Worm (Caenorhabditis elegans) whole organism, late embryonic: ENCODE results near the gene R09A8.2.
A peak's percentile ranks its signal among the peaks of the same experiment; 100 is the strongest.

Experiments
- C08G9.2 ChIP-seq: sonication (generic microtip); optimal IDR thresholded peaks from 2 replicates; lab custom pipeline; 2016; ENCODE audit warnings: mild to moderate bottlenecking, missing genetic modification characterization, moderate library complexity, missing compliant biosample characterization
- C38D4.7 ChIP-seq: fragments of 200-800 bp; sonication (Bioruptor generic); optimal IDR thresholded peaks from 2 replicates; lab custom pipeline; 2018; ENCODE audit warnings: mild to moderate bottlenecking, missing genetic modification characterization, moderate library complexity, missing compliant biosample characterization
- F13H6.1 ChIP-seq: sonication (generic microtip); optimal IDR thresholded peaks from 2 replicates; lab custom pipeline; 2016; ENCODE audit warnings: missing genetic modification characterization, missing compliant biosample characterization
- K02D7.2 ChIP-seq: sonication (generic microtip); optimal IDR thresholded peaks from 2 replicates; lab custom pipeline; 2017; ENCODE audit warnings: mild to moderate bottlenecking, missing genetic modification characterization, missing compliant biosample characterization
- T23F11.4 ChIP-seq: fragments of 200-800 bp; sonication (Bioruptor generic); optimal IDR thresholded peaks from 2 replicates; lab custom pipeline; 2018; ENCODE audit warnings: mild to moderate bottlenecking, missing genetic modification characterization, missing compliant biosample characterization
- Y22D7AL.16 ChIP-seq: sonication (generic microtip); optimal IDR thresholded peaks from 2 replicates; lab custom pipeline; 2016; ENCODE audit warnings: missing genetic modification characterization, missing compliant biosample characterization
- ahr-1 ChIP-seq: sonication (generic microtip); optimal IDR thresholded peaks from 2 replicates; lab custom pipeline; 2016; ENCODE audit warnings: missing genetic modification characterization, missing compliant biosample characterization
- ama-1 ChIP-seq: fragments of 150-350 bp; optimal IDR thresholded peaks from 2 replicates; lab custom pipeline; 2014
- ceh-18 ChIP-seq: sonication (generic microtip); optimal IDR thresholded peaks from 2 replicates; lab custom pipeline; 2016; ENCODE audit warnings: missing genetic modification characterization, missing compliant biosample characterization
- ceh-19 ChIP-seq: fragments of 200-800 bp; sonication (Bioruptor generic); optimal IDR thresholded peaks from 2 replicates; lab custom pipeline; 2018; ENCODE audit warnings: mild to moderate bottlenecking, missing genetic modification characterization, missing compliant biosample characterization
- ceh-22 ChIP-seq: sonication (generic microtip); optimal IDR thresholded peaks from 2 replicates; lab custom pipeline; 2017; ENCODE audit warnings: missing biosample characterization, missing genetic modification characterization
- ceh-24 ChIP-seq: sonication (generic microtip); optimal IDR thresholded peaks from 2 replicates; lab custom pipeline; 2016; ENCODE audit warnings: mild to moderate bottlenecking, missing genetic modification characterization, missing compliant biosample characterization
- ceh-30 ChIP-seq: fragments of 150-350 bp; optimal IDR thresholded peaks from 2 replicates; lab custom pipeline; 2014; ENCODE audit warnings: missing biosample characterization, missing genetic modification characterization
- ceh-31 ChIP-seq: sonication (generic microtip); optimal IDR thresholded peaks from 2 replicates; lab custom pipeline; 2016; ENCODE audit warnings: missing genetic modification characterization, missing compliant biosample characterization
- ceh-34 ChIP-seq: sonication (generic microtip); optimal IDR thresholded peaks from 2 replicates; lab custom pipeline; 2016; ENCODE audit warnings: mild to moderate bottlenecking, missing genetic modification characterization, missing compliant biosample characterization
- ceh-45 ChIP-seq: fragments of 200-800 bp; sonication (Bioruptor generic); IDR thresholded peaks from 2 replicates; pipeline ENCODE4 v1.3.6; 2022; ENCODE audit warnings: missing genetic modification reagents, missing genetic modification characterization, missing compliant biosample characterization
- ceh-48 ChIP-seq: sonication (generic microtip); optimal IDR thresholded peaks from 2 replicates; lab custom pipeline; 2016; ENCODE audit warnings: missing genetic modification characterization, inconsistent platforms, missing compliant biosample characterization
- ceh-6 ChIP-seq: fragments of 200-800 bp; sonication (Bioruptor generic); optimal IDR thresholded peaks from 2 replicates; lab custom pipeline; 2018; ENCODE audit warnings: mild to moderate bottlenecking, missing genetic modification characterization, missing compliant biosample characterization
- ceh-9 ChIP-seq: sonication (generic microtip); optimal IDR thresholded peaks from 2 replicates; lab custom pipeline; 2016; ENCODE audit warnings: mild to moderate bottlenecking, missing genetic modification characterization, inconsistent platforms, missing compliant biosample characterization
- che-1 ChIP-seq: sonication (generic microtip); optimal IDR thresholded peaks from 2 replicates; lab custom pipeline; 2016; ENCODE audit warnings: mild to moderate bottlenecking, missing genetic modification characterization, missing compliant biosample characterization
- elt-2 ChIP-seq: sonication (generic microtip); optimal IDR thresholded peaks from 2 replicates; lab custom pipeline; 2016; ENCODE audit warnings: missing genetic modification reagents, missing genetic modification characterization, missing compliant biosample characterization
- elt-4 ChIP-seq: sonication (generic microtip); optimal IDR thresholded peaks from 2 replicates; lab custom pipeline; 2016; ENCODE audit warnings: missing genetic modification characterization, missing compliant biosample characterization
- eyg-1 ChIP-seq: sonication (generic microtip); optimal IDR thresholded peaks from 2 replicates; lab custom pipeline; 2016; ENCODE audit warnings: missing genotype, missing genetic modification characterization, missing compliant biosample characterization
- fax-1 ChIP-seq: sonication (generic microtip); optimal IDR thresholded peaks from 2 replicates; lab custom pipeline; 2016; ENCODE audit warnings: missing genotype, missing genetic modification characterization, missing compliant biosample characterization
- fkh-10 ChIP-seq: fragments of 150-350 bp; optimal IDR thresholded peaks from 2 replicates; lab custom pipeline; 2014; ENCODE audit warnings: missing biosample characterization, missing genetic modification reagents, missing genetic modification characterization
- fkh-6 ChIP-seq: sonication (generic microtip); optimal IDR thresholded peaks from 2 replicates; lab custom pipeline; 2016; ENCODE audit warnings: missing genetic modification characterization, missing compliant biosample characterization
- hlh-13 ChIP-seq: fragments of 200-800 bp; sonication (Bioruptor generic); optimal IDR thresholded peaks from 2 replicates; lab custom pipeline; 2018; ENCODE audit warnings: mild to moderate bottlenecking, missing genetic modification characterization, missing compliant biosample characterization
- hlh-15 ChIP-seq: sonication (generic microtip); optimal IDR thresholded peaks from 2 replicates; lab custom pipeline; 2016; ENCODE audit warnings: missing genetic modification characterization, missing compliant biosample characterization
- hlh-30 ChIP-seq: sonication (generic microtip); optimal IDR thresholded peaks from 2 replicates; lab custom pipeline; 2017; ENCODE audit warnings: antibody characterized with exemption, missing genetic modification characterization, missing compliant biosample characterization; ENCODE audit not compliant: insufficient read depth
- hlh-6 ChIP-seq: sonication (generic microtip); optimal IDR thresholded peaks from 2 replicates; lab custom pipeline; 2016; ENCODE audit warnings: missing genotype, missing genetic modification characterization, missing compliant biosample characterization
- hlh-8 ChIP-seq: sonication (generic microtip); optimal IDR thresholded peaks from 2 replicates; lab custom pipeline; 2016; ENCODE audit warnings: missing genotype, missing genetic modification characterization, missing compliant biosample characterization
- lim-6 ChIP-seq: sonication (generic microtip); optimal IDR thresholded peaks from 2 replicates; lab custom pipeline; 2016; ENCODE audit warnings: missing genetic modification characterization, missing compliant biosample characterization
- lin-11 ChIP-seq: fragments of 200-800 bp; sonication (Bioruptor generic); optimal IDR thresholded peaks from 2 replicates; lab custom pipeline; 2018; ENCODE audit warnings: mild to moderate bottlenecking, missing genetic modification characterization, missing compliant biosample characterization
- madf-2 ChIP-seq: sonication (generic microtip); optimal IDR thresholded peaks from 2 replicates; lab custom pipeline; 2017; ENCODE audit warnings: missing genetic modification characterization, missing compliant biosample characterization
- mec-3 ChIP-seq: sonication (generic microtip); optimal IDR thresholded peaks from 2 replicates; lab custom pipeline; 2016; ENCODE audit warnings: borderline replicate concordance, missing genetic modification characterization, missing compliant biosample characterization
- nfya-1 ChIP-seq: sonication (generic microtip); optimal IDR thresholded peaks from 2 replicates; lab custom pipeline; 2017; ENCODE audit warnings: missing genetic modification characterization, mild to moderate bottlenecking, missing compliant biosample characterization, antibody characterized with exemption, moderate library complexity
- nhr-232 ChIP-seq: sonication (generic microtip); optimal IDR thresholded peaks from 2 replicates; lab custom pipeline; 2016; ENCODE audit warnings: missing genetic modification characterization, missing compliant biosample characterization
- npax-4 ChIP-seq: sonication (generic microtip); optimal IDR thresholded peaks from 2 replicates; lab custom pipeline; 2016; ENCODE audit warnings: missing genetic modification characterization, missing compliant biosample characterization
- pag-3 ChIP-seq: sonication (generic microtip); optimal IDR thresholded peaks from 2 replicates; lab custom pipeline; 2016; ENCODE audit warnings: missing compliant biosample characterization, missing genetic modification characterization, borderline replicate concordance
- pat-9 ChIP-seq: fragments of 200-800 bp; sonication (Bioruptor generic); optimal IDR thresholded peaks from 2 replicates; lab custom pipeline; 2018; ENCODE audit warnings: mild to moderate bottlenecking, missing genetic modification characterization, moderate library complexity, missing compliant biosample characterization
- pha-4 ChIP-seq: fragments of 150-350 bp; optimal IDR thresholded peaks from 2 replicates; lab custom pipeline; 2018; ENCODE audit warnings: missing biosample characterization, missing genetic modification reagents, missing genetic modification characterization
- pqm-1 ChIP-seq: sonication (generic microtip); optimal IDR thresholded peaks from 2 replicates; lab custom pipeline; 2016; ENCODE audit warnings: missing genetic modification characterization, missing compliant biosample characterization
- ref-2 ChIP-seq: sonication (generic microtip); optimal IDR thresholded peaks from 2 replicates; lab custom pipeline; 2016; ENCODE audit warnings: missing genetic modification characterization, missing compliant biosample characterization
- sdc-2 ChIP-seq: sonication (generic microtip); optimal IDR thresholded peaks from 2 replicates; lab custom pipeline; 2016; ENCODE audit warnings: missing genotype, missing genetic modification characterization, missing compliant biosample characterization
- syd-9 ChIP-seq: sonication (generic microtip); optimal IDR thresholded peaks from 2 replicates; lab custom pipeline; 2016; ENCODE audit warnings: mild to moderate bottlenecking, missing genetic modification characterization, moderate library complexity, missing compliant biosample characterization
- tbx-7 ChIP-seq: sonication (generic microtip); optimal IDR thresholded peaks from 2 replicates; lab custom pipeline; 2016; ENCODE audit warnings: missing genotype, missing genetic modification characterization, missing compliant biosample characterization
- unc-42 ChIP-seq: sonication (generic microtip); optimal IDR thresholded peaks from 2 replicates; lab custom pipeline; 2016; ENCODE audit warnings: missing genotype, missing genetic modification characterization, missing compliant biosample characterization
- unc-86 ChIP-seq: sonication (generic microtip); optimal IDR thresholded peaks from 2 replicates; lab custom pipeline; 2016; ENCODE audit warnings: missing genetic modification characterization, missing compliant biosample characterization
- zip-5 ChIP-seq: sonication (generic microtip); optimal IDR thresholded peaks from 2 replicates; lab custom pipeline; 2016; ENCODE audit warnings: missing genetic modification characterization, missing compliant biosample characterization

R09A8.2 gene

ce11 chrX:12664987-12665451, 45.8 kb downstream of the R09A8.2 start (continued):
- TF ChIP-seq hlh-13 (GFP tag; lab: Kevin White, UChicago) (peak; percentile 85), syd-9 (tag; lab: Kevin White, UChicago) (peak; percentile 92), hlh-15 (tag; lab: Kevin White, UChicago) (peak; percentile 85), fax-1 (tag; lab: Kevin White, UChicago) (peak; percentile 92), ceh-31 (peak; percentile 72), ceh-9 (tag; lab: Kevin White, UChicago) (peak; percentile 81), ref-2 (peak; percentile 96), C08G9.2 (tag; lab: Kevin White, UChicago) (peak; percentile 81), ceh-6 (peak; percentile 96), hlh-8 (tag; lab: Kevin White, UChicago) (peak; percentile 85), ama-1 (no peak), che-1 (tag; lab: Kevin White, UChicago) (peak; percentile 92), ceh-34 (tag; lab: Kevin White, UChicago) (peak; percentile 94), hlh-6 (tag; lab: Kevin White, UChicago) (peak; percentile 95), hlh-30 (tag; lab: Kevin White, UChicago) (peak; percentile 90), pqm-1 (tag; lab: Kevin White, UChicago) (peak; percentile 74), unc-42 (peak; percentile 80), mec-3 (tag; lab: Kevin White, UChicago) (peak; percentile 81), fkh-6 (tag; lab: Kevin White, UChicago) (peak; percentile 93), nhr-232 (tag; lab: Kevin White, UChicago) (peak; percentile 90), T23F11.4 (GFP tag; lab: Kevin White, UChicago) (peak; percentile 91), ceh-45 (GFP tag; lab: Robert Waterston, UW) (peak; percentile 94), ceh-18 (peak; percentile 84), ceh-30 (peak; percentile 70), ceh-48 (tag; lab: Kevin White, UChicago) (peak; percentile 84), eyg-1 (peak; percentile 91), nfya-1 (peak; percentile 70), elt-4 (tag; lab: Kevin White, UChicago) (no peak), pha-4 (tag; lab: Kevin White, UChicago) (no peak), lim-6 (tag; lab: Kevin White, UChicago) (peak; percentile 89), K02D7.2 (tag; lab: Kevin White, UChicago) (peak; percentile 87), lin-11 (tag; lab: Kevin White, UChicago) (peak; percentile 81), npax-4 (tag; lab: Kevin White, UChicago) (peak; percentile 84), fkh-10 (GFP tag; lab: Kevin White, UChicago) (peak; percentile 69), ahr-1 (tag; lab: Kevin White, UChicago) (peak; percentile 94), elt-2 (tag; lab: Kevin White, UChicago) (peak; percentile 92), pat-9 (tag; lab: Kevin White, UChicago) (peak; percentile 92), Y22D7AL.16 (peak; percentile 91), ceh-19 (GFP tag; lab: Kevin White, UChicago) (peak; percentile 93), zip-5 (tag; lab: Kevin White, UChicago) (peak; percentile 79), ceh-22 (tag; lab: Kevin White, UChicago) (no peak), ceh-24 (tag; lab: Kevin White, UChicago) (peak; percentile 83), madf-2 (tag; lab: Kevin White, UChicago) (peak; percentile 93), C38D4.7 (GFP tag; lab: Kevin White, UChicago) (peak; percentile 89), unc-86 (tag; lab: Kevin White, UChicago) (peak; percentile 94), pag-3 (tag; lab: Kevin White, UChicago) (peak; percentile 62), sdc-2 (tag; lab: Kevin White, UChicago) (peak; percentile 89), tbx-7 (peak; percentile 42), F13H6.1 (tag; lab: Kevin White, UChicago) (peak; percentile 90)
